Fruit fly (Drosophila melanogaster) S2 (cell line): Measurements from ENCODE around the gene CG42633.

Source experiments
- CG8478 ChIP-seq: fragments of >200 bp; optimal IDR thresholded peaks from 2 replicates; lab custom pipeline; 2018
- CTCF ChIP-seq, 2 experiments: fragments of >200 bp; optimal IDR thresholded peaks; 2 replicates each; lab custom pipeline; 2018

DNA sequence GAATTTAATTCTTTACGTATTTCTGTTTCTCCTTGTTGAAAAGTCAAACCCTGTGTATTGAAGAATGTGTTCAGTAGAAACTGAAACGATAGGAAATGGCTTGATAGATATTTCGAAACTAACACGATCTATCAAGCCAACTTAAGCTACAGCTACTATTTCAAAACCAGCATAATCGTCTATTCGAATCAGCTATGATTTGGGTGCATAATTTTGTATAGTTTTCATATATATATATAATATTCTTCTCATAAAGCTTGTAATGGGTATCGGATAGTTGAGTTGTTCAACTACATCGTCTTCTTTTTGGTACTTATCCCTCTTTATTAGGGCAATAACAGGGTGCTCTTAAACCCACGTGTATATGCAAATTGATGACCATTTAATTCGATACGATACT, 46.2 kb downstream of the CG42633 start, which contains the start of gene tomboy20:
- TF ChIP-seq CTCF (optimal IDR thresholded peaks at IDR 0.05; lab: Kevin White, UChicago) (no peak), CG8478 (lab: Kevin White, UChicago) (no peak)
